Worm (Caenorhabditis elegans) whole organism, young adult: ENCODE measurements around the gene acr-12.

Experiments used
- B0019.2 ChIP-seq: fragments of 200-800 bp; sonication (Bioruptor generic); conservative IDR thresholded peaks from 2 replicates; pipeline ENCODE4 v1.3.6; 2022; ENCODE audit warnings: missing genetic modification reagents, missing genetic modification characterization, missing compliant biosample characterization
- B0336.3 ChIP-seq: fragments of 200-800 bp; sonication (Bioruptor generic); IDR thresholded peaks from 2 replicates; pipeline ENCODE4 v1.3.6; 2022; ENCODE audit warnings: missing genetic modification characterization, missing compliant biosample characterization
- C06A6.2 ChIP-seq: fragments of 200-800 bp; sonication (Bioruptor generic); conservative IDR thresholded peaks from 2 replicates; pipeline ENCODE4 v1.3.6; 2022; ENCODE audit warnings: missing genetic modification characterization, missing compliant biosample characterization
- D2030.7 ChIP-seq: fragments of 200-800 bp; sonication (Bioruptor generic); IDR thresholded peaks from 2 replicates; pipeline ENCODE4 v1.3.6; 2022; ENCODE audit warnings: missing genetic modification reagents, missing genetic modification characterization, missing compliant biosample characterization
- F22D6.2 ChIP-seq: sonication (generic microtip); optimal IDR thresholded peaks from 2 replicates; lab custom pipeline; 2016; ENCODE audit warnings: mild to moderate bottlenecking, missing genetic modification characterization, missing compliant biosample characterization
- F49E8.2 ChIP-seq: sonication (generic microtip); optimal IDR thresholded peaks from 3 replicates; lab custom pipeline; 2017; ENCODE audit warnings: missing genetic modification characterization, mild to moderate bottlenecking, missing compliant biosample characterization, antibody characterized with exemption, moderate library complexity; ENCODE audit not compliant: insufficient read depth
- F57A8.1 ChIP-seq: fragments of 200-800 bp; sonication (Bioruptor generic); optimal IDR thresholded peaks from 2 replicates; lab custom pipeline; 2018; ENCODE audit warnings: mild to moderate bottlenecking, missing genetic modification characterization, moderate library complexity, missing compliant biosample characterization
- K11D2.4 ChIP-seq: fragments of 200-800 bp; sonication (Bioruptor generic); IDR thresholded peaks from 2 replicates; pipeline ENCODE4 v1.3.6; 2022; ENCODE audit warnings: missing genetic modification reagents, missing genetic modification characterization, missing compliant biosample characterization
- Y53F4B.3 ChIP-seq: fragments of 200-800 bp; sonication (Bioruptor generic); IDR thresholded peaks from 2 replicates; pipeline ENCODE4 v1.3.6; 2022; ENCODE audit warnings: missing genetic modification reagents, missing genetic modification characterization, missing compliant biosample characterization
- Y53G8AR.9 ChIP-seq: fragments of 200-800 bp; sonication (Bioruptor generic); conservative IDR thresholded peaks from 2 replicates; pipeline ENCODE4 v1.3.6; 2022; ENCODE audit warnings: missing genetic modification reagents, missing genetic modification characterization, missing compliant biosample characterization
- Y56A3A.18 ChIP-seq: fragments of 200-800 bp; sonication (Bioruptor generic); IDR thresholded peaks from 2 replicates; pipeline ENCODE4 v1.3.6; 2022; ENCODE audit warnings: missing genetic modification reagents, missing genetic modification characterization, missing compliant biosample characterization
- akir-1 ChIP-seq: fragments of 200-800 bp; sonication (Bioruptor generic); optimal IDR thresholded peaks from 2 replicates; lab custom pipeline; 2018; ENCODE audit warnings: mild to moderate bottlenecking, missing genetic modification characterization, moderate library complexity, missing compliant biosample characterization
- aptf-2 ChIP-seq: fragments of 200-800 bp; sonication (Bioruptor generic); conservative IDR thresholded peaks from 2 replicates; pipeline ENCODE4 v1.3.6; 2022; ENCODE audit warnings: missing genetic modification reagents, missing genetic modification characterization, missing compliant biosample characterization
- atf-7 ChIP-seq: sonication (generic microtip); optimal IDR thresholded peaks from 2 replicates; lab custom pipeline; 2017; ENCODE audit warnings: mild to moderate bottlenecking, missing genetic modification characterization, missing compliant biosample characterization
- attf-3 ChIP-seq: fragments of 200-800 bp; sonication (Bioruptor generic); conservative IDR thresholded peaks from 2 replicates; pipeline ENCODE4 v1.3.6; 2022; ENCODE audit warnings: missing genetic modification reagents, missing genetic modification characterization, missing compliant biosample characterization
- attf-5 ChIP-seq: fragments of 200-800 bp; sonication (Bioruptor generic); optimal IDR thresholded peaks from 2 replicates; lab custom pipeline; 2018; ENCODE audit warnings: mild to moderate bottlenecking, missing genetic modification characterization, missing compliant biosample characterization
- attf-6 ChIP-seq: fragments of 200-800 bp; sonication (Bioruptor generic); IDR thresholded peaks from 2 replicates; pipeline ENCODE4 v1.3.6; 2022; ENCODE audit warnings: missing genetic modification reagents, missing genetic modification characterization, missing compliant biosample characterization
- ccch-3 ChIP-seq: fragments of 200-800 bp; sonication (Bioruptor generic); optimal IDR thresholded peaks from 2 replicates; lab custom pipeline; 2018; ENCODE audit warnings: mild to moderate bottlenecking, missing genetic modification characterization, missing compliant biosample characterization
- cebp-2 ChIP-seq: fragments of 200-800 bp; sonication (Bioruptor generic); IDR thresholded peaks from 2 replicates; pipeline ENCODE4 v1.3.6; 2022; ENCODE audit warnings: missing genetic modification characterization, missing compliant biosample characterization
- ceh-100 ChIP-seq: fragments of 200-800 bp; sonication (Bioruptor generic); IDR thresholded peaks from 2 replicates; pipeline ENCODE4 v1.3.6; 2022; ENCODE audit warnings: missing genetic modification reagents, missing genetic modification characterization, missing compliant biosample characterization
- ceh-40 ChIP-seq: fragments of 200-800 bp; sonication (Bioruptor generic); IDR thresholded peaks from 2 replicates; pipeline ENCODE4 v1.3.6; 2022; ENCODE audit warnings: missing genetic modification characterization, missing compliant biosample characterization
- egl-44 ChIP-seq: fragments of 200-800 bp; sonication (Bioruptor generic); IDR thresholded peaks from 2 replicates; pipeline ENCODE4 v1.3.6; 2022; ENCODE audit warnings: missing genetic modification reagents, missing genetic modification characterization, missing compliant biosample characterization
- let-526 ChIP-seq: fragments of 200-800 bp; sonication (Bioruptor generic); IDR thresholded peaks from 2 replicates; pipeline ENCODE4 v1.3.6; 2022; ENCODE audit warnings: missing genetic modification reagents, missing genetic modification characterization, missing compliant biosample characterization
- let-607 ChIP-seq, 2 experiments: fragments of 200-800 bp in 1 of 2; sonication (Bioruptor generic) in 1 of 2; sonication (generic microtip) in 1 of 2; optimal IDR thresholded peaks; 2 replicates each; lab custom pipeline; 2016 to 2018; ENCODE audit warnings: mild to moderate bottlenecking in 2 of 2, missing compliant biosample characterization in 2 of 2, missing genetic modification characterization in 2 of 2, moderate library complexity in 2 of 2, missing genotype in 1 of 2
- lin-26 ChIP-seq: fragments of 200-800 bp; sonication (Bioruptor generic); IDR thresholded peaks from 2 replicates; pipeline ENCODE4 v1.3.6; 2022; ENCODE audit warnings: missing genetic modification reagents, missing genetic modification characterization, missing compliant biosample characterization
- madf-3 ChIP-seq: fragments of 200-800 bp; sonication (Bioruptor generic); IDR thresholded peaks from 2 replicates; pipeline ENCODE4 v1.3.6; 2022; ENCODE audit warnings: missing genetic modification reagents, missing genetic modification characterization, missing compliant biosample characterization
- nfya-1 ChIP-seq: sonication (generic microtip); optimal IDR thresholded peaks from 2 replicates; lab custom pipeline; 2017; ENCODE audit warnings: antibody characterized with exemption, missing compliant biosample characterization, missing genetic modification characterization, borderline replicate concordance; ENCODE audit not compliant: insufficient read depth
- nfya-2 ChIP-seq: fragments of 200-800 bp; sonication (Bioruptor generic); IDR thresholded peaks from 2 replicates; pipeline ENCODE4 v1.3.6; 2022; ENCODE audit warnings: missing genetic modification reagents, missing genetic modification characterization, missing compliant biosample characterization
- nhr-90 ChIP-seq: sonication (generic microtip); optimal IDR thresholded peaks from 2 replicates; lab custom pipeline; 2016; ENCODE audit warnings: missing genotype, mild to moderate bottlenecking, missing genetic modification characterization, missing compliant biosample characterization
- pbrm-1 ChIP-seq: fragments of 200-800 bp; sonication (Bioruptor generic); IDR thresholded peaks from 2 replicates; pipeline ENCODE4 v1.3.6; 2022; ENCODE audit warnings: missing genetic modification reagents, missing genetic modification characterization, missing compliant biosample characterization
- pha-4 ChIP-seq: fragments of 150-350 bp; sonication (generic microtip); optimal IDR thresholded peaks from 2 replicates; lab custom pipeline; 2014; ENCODE audit warnings: missing biosample characterization, missing genetic modification reagents, missing genetic modification characterization
- rec-8 ChIP-seq, 2 experiments: sonication (generic microtip); optimal IDR thresholded peaks; 2 replicates each; lab custom pipeline; 2016; ENCODE audit warnings: mild to moderate bottlenecking in 2 of 2, missing genetic modification characterization in 2 of 2, missing genetic modification reagents in 2 of 2, missing genotype in 2 of 2, missing biosample characterization in 1 of 2, missing compliant biosample characterization in 1 of 2, moderate library complexity in 1 of 2
- repo-1 ChIP-seq: sonication (generic microtip); optimal IDR thresholded peaks from 2 replicates; lab custom pipeline; 2017; ENCODE audit warnings: mild to moderate bottlenecking, missing genetic modification characterization, missing compliant biosample characterization
- sdz-38 ChIP-seq: sonication (generic microtip); optimal IDR thresholded peaks from 2 replicates; lab custom pipeline; 2016; ENCODE audit warnings: missing genotype, missing genetic modification characterization, missing compliant biosample characterization
- snpc-1.3 ChIP-seq: sonication (generic microtip); optimal IDR thresholded peaks from 2 replicates; lab custom pipeline; 2017; ENCODE audit warnings: missing genetic modification characterization, mild to moderate bottlenecking, missing compliant biosample characterization, antibody characterized with exemption, moderate library complexity, missing genotype, missing genetic modification reagents; ENCODE audit not compliant: insufficient read depth
- somi-1 ChIP-seq: fragments of 200-800 bp; sonication (Bioruptor generic); optimal IDR thresholded peaks from 2 replicates; lab custom pipeline; 2018; ENCODE audit warnings: mild to moderate bottlenecking, missing genetic modification characterization, missing compliant biosample characterization
- tbp1 ChIP-seq: fragments of 200-800 bp; sonication (Bioruptor generic); optimal IDR thresholded peaks from 2 replicates; lab custom pipeline; 2018; ENCODE audit warnings: mild to moderate bottlenecking, missing genetic modification characterization, missing compliant biosample characterization
- tbx-9 ChIP-seq: sonication (generic microtip); optimal IDR thresholded peaks from 2 replicates; lab custom pipeline; 2016; ENCODE audit warnings: borderline replicate concordance, missing genetic modification characterization, inconsistent platforms, missing compliant biosample characterization
- tlf-1 ChIP-seq: fragments of 200-800 bp; sonication (Bioruptor generic); optimal IDR thresholded peaks from 2 replicates; lab custom pipeline; 2018; ENCODE audit warnings: mild to moderate bottlenecking, missing genetic modification characterization, missing compliant biosample characterization
- unc-130 ChIP-seq: sonication (generic microtip); optimal IDR thresholded peaks from 2 replicates; lab custom pipeline; 2016; ENCODE audit warnings: missing genetic modification reagents, missing genetic modification characterization, missing compliant biosample characterization
- zfh-2 ChIP-seq: fragments of 200-800 bp; sonication (Bioruptor generic); conservative IDR thresholded peaks from 2 replicates; pipeline ENCODE4 v1.3.6; 2022; ENCODE audit warnings: missing genetic modification reagents, missing genetic modification characterization, missing compliant biosample characterization
- ztf-25 ChIP-seq: fragments of 200-800 bp; sonication (Bioruptor generic); IDR thresholded peaks from 2 replicates; pipeline ENCODE4 v1.3.6; 2022; ENCODE audit warnings: missing genetic modification reagents, missing genetic modification characterization, missing compliant biosample characterization
- ztf-3 ChIP-seq: fragments of 200-800 bp; sonication (Bioruptor generic); optimal IDR thresholded peaks from 2 replicates; lab custom pipeline; 2018; ENCODE audit warnings: mild to moderate bottlenecking, missing genetic modification characterization, missing compliant biosample characterization

Gene acr-12

ce11 chrX:13527347-13528092, 5.1 kb upstream of the acr-12 start, which contains the start of gene pab-2 (continued):
- TF ChIP-seq B0336.3 (GFP tag; lab: Robert Waterston, UW) = peak; percentile 56; the same call in 1 of the 2 replicates
- no peak for TF ChIP-seq aptf-2
- TF ChIP-seq ccch-3 (GFP tag; lab: Kevin White, UChicago) = no peak
- TF ChIP-seq pbrm-1 (GFP tag; lab: Robert Waterston, UW) = no peak; the same call in 1 of the 2 replicates
- TF ChIP-seq attf-3 (GFP tag; lab: Robert Waterston, UW) = no peak
- peak; percentile 63; the same call in 1 of the 2 replicates for TF ChIP-seq K11D2.4 (GFP tag; lab: Robert Waterston, UW)
- no peak for TF ChIP-seq B0019.2 (GFP tag; lab: Robert Waterston, UW)
- TF ChIP-seq ztf-25 (GFP tag; lab: Robert Waterston, UW) = no peak
- no peak for TF ChIP-seq D2030.7 (GFP tag; lab: Robert Waterston, UW)
- TF ChIP-seq ztf-3 (GFP tag; lab: Kevin White, UChicago) = no peak
- TF ChIP-seq unc-130 (GFP tag; lab: Kevin White, UChicago) = no peak
- no peak for TF ChIP-seq tbx-9 (tag; lab: Kevin White, UChicago)
- TF ChIP-seq pha-4 (tag; lab: Kevin White, UChicago) = no peak
- TF ChIP-seq madf-3 = no peak
- peak; percentile 65 for TF ChIP-seq tbp1 (GFP tag; lab: Kevin White, UChicago)
- TF ChIP-seq ceh-40 = no peak
- 0 out of 2 replicates have a peak, but pooled peaks have one; percentile 49 for TF ChIP-seq Y56A3A.18 (GFP tag; lab: Robert Waterston, UW)
- TF ChIP-seq ceh-100 (GFP tag; lab: Robert Waterston, UW) = no peak
- no peak for TF ChIP-seq sdz-38

- TF ChIP-seq pha-4 (tag; lab: Kevin White, UChicago) (peak; percentile 66), tlf-1 (peak; percentile 30), repo-1 (tag; lab: Kevin White, UChicago) (no peak), Y53F4B.3 (GFP tag; lab: Robert Waterston, UW) (no peak), lin-26 (no peak), ztf-25 (GFP tag; lab: Robert Waterston, UW) (no peak), nfya-1 (tag; lab: Kevin White, UChicago) (no peak), atf-7 (tag; lab: Kevin White, UChicago) (peak; percentile 72), nfya-2 (GFP tag; lab: Robert Waterston, UW) (no peak), attf-5 (no peak), let-526 (GFP tag; lab: Robert Waterston, UW) (no peak), zfh-2 (GFP tag; lab: Robert Waterston, UW) (no peak), ztf-3 (GFP tag; lab: Kevin White, UChicago) (no peak), F22D6.2 (tag; lab: Kevin White, UChicago) (no peak), akir-1 (GFP tag; lab: Kevin White, UChicago) (no peak), attf-6 (GFP tag; lab: Robert Waterston, UW) (no peak), K11D2.4 (GFP tag; lab: Robert Waterston, UW) (0 out of 2 replicates have a peak, but pooled peaks have one; percentile 41), snpc-1.3 (tag; lab: Kevin White, UChicago) (no peak), somi-1 (GFP tag; lab: Kevin White, UChicago) (no peak), rec-8 (tag; optimal IDR thresholded peaks at IDR 0.05; lab: Kevin White, UChicago) (no peak), cebp-2 (GFP tag; lab: Robert Waterston, UW) (no peak), aptf-2 (no peak), F49E8.2 (tag; lab: Kevin White, UChicago) (no peak), nhr-90 (tag; lab: Kevin White, UChicago) (peak; percentile 19), unc-130 (GFP tag; lab: Kevin White, UChicago) (no peak), B0336.3 (GFP tag; lab: Robert Waterston, UW) (peak; percentile 62; the same call in 1 of the 2 replicates), let-607 (tag; optimal IDR thresholded peaks at IDR 0.05; lab: Kevin White, UChicago) (peak in 1 of 2 experiments; percentile 65), F57A8.1 (GFP tag; lab: Kevin White, UChicago) (no peak), C06A6.2 (GFP tag; lab: Robert Waterston, UW) (no peak), egl-44 (GFP tag; lab: Robert Waterston, UW) (0 out of 2 replicates have a peak, but pooled peaks have one; percentile 67), Y53G8AR.9 (no peak)
Measured at ce11 chrX:13528630-13529138, 4.0 kb upstream of the acr-12 start, which contains the start of gene F18H3.4. F18H3.4 (plus strand) TSS chrX:13529088.
